Worm (Caenorhabditis elegans): Measurements from ENCODE around the gene fbxa-167.

Gene fbxa-167

DNA sequence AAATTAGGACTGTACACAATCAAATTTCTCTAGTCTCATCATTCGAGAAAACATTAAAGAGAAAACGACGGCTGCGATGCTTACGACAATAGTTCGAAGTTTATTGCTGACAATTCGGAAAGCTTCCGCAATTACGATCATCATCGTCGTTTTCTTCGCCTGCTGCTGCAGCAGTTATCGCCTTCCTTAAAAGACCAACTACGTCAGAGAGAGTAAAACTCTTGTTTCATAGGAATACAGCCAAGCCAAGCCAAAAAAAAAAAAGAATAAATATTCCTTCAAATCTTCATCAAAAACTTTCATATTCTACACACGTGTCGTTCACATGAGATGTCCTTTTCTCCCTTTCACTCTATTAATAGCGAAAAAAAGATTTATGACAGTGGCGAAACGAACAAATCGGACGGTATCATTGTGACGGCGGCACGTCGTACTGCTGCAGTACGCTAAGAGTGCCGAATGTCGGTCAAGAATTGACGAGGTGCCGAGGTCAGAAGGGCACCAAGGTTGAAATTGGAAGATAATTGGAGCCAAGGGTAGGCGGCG, 38.6 kb downstream of the fbxa-167 start (continued):
- no peak for TF ChIP-seq zip-11 (GFP tag; IDR thresholded peaks at IDR 0.05)
- TF ChIP-seq D1046.2 (GFP tag; IDR thresholded peaks at IDR 0.05) = no peak
- 0 out of 2 replicates have a peak, but pooled peaks have one; percentile 29 for TF ChIP-seq ceh-20 (GFP tag; IDR thresholded peaks at IDR 0.05)
- no peak for TF ChIP-seq ztf-7 (tag; optimal IDR thresholded peaks at IDR 0.05)
- TF ChIP-seq nhr-76 (tag; optimal IDR thresholded peaks at IDR 0.05) = no peak
- no peak for TF ChIP-seq madf-5 (GFP tag; IDR thresholded peaks at IDR 0.05)
- TF ChIP-seq mxl-3 (GFP tag; optimal IDR thresholded peaks at IDR 0.05) = peak; percentile 25
- TF ChIP-seq nhr-6 (tag; optimal IDR thresholded peaks at IDR 0.05) = no peak
- no peak for TF ChIP-seq mdt-29 (GFP tag; IDR thresholded peaks at IDR 0.05)
- no peak for TF ChIP-seq ctbp-1 (GFP tag; IDR thresholded peaks at IDR 0.05)
- TF ChIP-seq Y48G9A.11 (GFP tag; IDR thresholded peaks at IDR 0.05) = no peak
- TF ChIP-seq jun-1 (tag; optimal IDR thresholded peaks at IDR 0.05) = no peak
- TF ChIP-seq daf-16 (GFP tag; optimal IDR thresholded peaks at IDR 0.05) = no peak
- TF ChIP-seq daf-16 (tag; optimal IDR thresholded peaks at IDR 0.05) = no peak
- TF ChIP-seq duxl-1 (tag; optimal IDR thresholded peaks at IDR 0.05; ENCODE audit: poor library complexity) = no peak
- TF ChIP-seq zfp-3 (GFP tag; conservative IDR thresholded peaks at IDR 0.05) = no peak
- TF ChIP-seq ces-1 (GFP tag; optimal IDR thresholded peaks at IDR 0.05) = no peak
- no peak for TF ChIP-seq attf-4 (tag; optimal IDR thresholded peaks at IDR 0.05)
- TF ChIP-seq unc-130 (GFP tag; optimal IDR thresholded peaks at IDR 0.05) = no peak
- TF ChIP-seq skn-1 (tag; optimal IDR thresholded peaks at IDR 0.05) = no peak
- TF ChIP-seq aha-1 (tag) = peak; percentile 91
- no peak for TF ChIP-seq dpl-1 (GFP tag; optimal IDR thresholded peaks at IDR 0.05)
- TF ChIP-seq vab-7 (GFP tag; IDR thresholded peaks at IDR 0.05) = no peak
- TF ChIP-seq lin-39 (tag; optimal IDR thresholded peaks at IDR 0.05) = no peak
- no peak for TF ChIP-seq gei-8 (GFP tag; optimal IDR thresholded peaks at IDR 0.05)
- no peak for TF ChIP-seq lin-1 (GFP tag; IDR thresholded peaks at IDR 0.05)
- TF ChIP-seq nhr-25 (tag; optimal IDR thresholded peaks at IDR 0.05; ENCODE audit: borderline replicate concordance, insufficient read depth) = no peak
- no peak for TF ChIP-seq madf-9 (GFP tag; conservative IDR thresholded peaks at IDR 0.05)
- TF ChIP-seq F26F4.8 (GFP tag; conservative IDR thresholded peaks at IDR 0.05) = no peak
- TF ChIP-seq lsy-2 (tag; optimal IDR thresholded peaks at IDR 0.05) = peak in 1 of 2 experiments; percentile 28
- TF ChIP-seq nhr-11 (tag; optimal IDR thresholded peaks at IDR 0.05) = no peak
- TF ChIP-seq dmd-9 (GFP tag; IDR thresholded peaks at IDR 0.05) = no peak
- no peak for TF ChIP-seq ZK546.5 (tag; optimal IDR thresholded peaks at IDR 0.05)
- no peak for TF ChIP-seq tra-1 (GFP tag; IDR thresholded peaks at IDR 0.05)
- TF ChIP-seq nhr-111 (GFP tag; optimal IDR thresholded peaks at IDR 0.05) = no peak
- no peak for TF ChIP-seq arid-1 (GFP tag; conservative IDR thresholded peaks at IDR 0.05)
- TF ChIP-seq T26A8.4 (GFP tag; IDR thresholded peaks at IDR 0.05) = no peak
- TF ChIP-seq R02D3.7 (tag; optimal IDR thresholded peaks at IDR 0.05) = no peak
- no peak for TF ChIP-seq zfp-2 (tag; optimal IDR thresholded peaks at IDR 0.05)
- no peak for TF ChIP-seq zip-2 (tag; optimal IDR thresholded peaks at IDR 0.05)
- TF ChIP-seq egl-27 (tag; optimal IDR thresholded peaks at IDR 0.05) = no peak
- no peak for TF ChIP-seq F49E8.2 (tag; optimal IDR thresholded peaks at IDR 0.05; ENCODE audit: borderline replicate concordance)
- no peak for TF ChIP-seq php-3 (GFP tag; IDR thresholded peaks at IDR 0.05)
- no peak for TF ChIP-seq spr-3 (GFP tag; optimal IDR thresholded peaks at IDR 0.05)
- no peak for TF ChIP-seq nhr-237 (tag; optimal IDR thresholded peaks at IDR 0.05)
- peak; percentile 3 for TF ChIP-seq nhr-102 (tag; optimal IDR thresholded peaks at IDR 0.05)
- TF ChIP-seq F37D6.2 (tag; optimal IDR thresholded peaks at IDR 0.05) = no peak
- TF ChIP-seq Y5F2A.4 (GFP tag; optimal IDR thresholded peaks at IDR 0.05) = no peak
- TF ChIP-seq lin-15B (tag; optimal IDR thresholded peaks at IDR 0.05) = no peak
- TF ChIP-seq Y105C5A.15 (GFP tag; IDR thresholded peaks at IDR 0.05) = no peak
- no peak for TF ChIP-seq saeg-2 (GFP tag; IDR thresholded peaks at IDR 0.05)
- TF ChIP-seq ceh-62 (tag; optimal IDR thresholded peaks at IDR 0.05) = no peak
